Fruit fly (Drosophila melanogaster): ENCODE data around the gene Kcmf1.

Kcmf1 gene

DNA sequence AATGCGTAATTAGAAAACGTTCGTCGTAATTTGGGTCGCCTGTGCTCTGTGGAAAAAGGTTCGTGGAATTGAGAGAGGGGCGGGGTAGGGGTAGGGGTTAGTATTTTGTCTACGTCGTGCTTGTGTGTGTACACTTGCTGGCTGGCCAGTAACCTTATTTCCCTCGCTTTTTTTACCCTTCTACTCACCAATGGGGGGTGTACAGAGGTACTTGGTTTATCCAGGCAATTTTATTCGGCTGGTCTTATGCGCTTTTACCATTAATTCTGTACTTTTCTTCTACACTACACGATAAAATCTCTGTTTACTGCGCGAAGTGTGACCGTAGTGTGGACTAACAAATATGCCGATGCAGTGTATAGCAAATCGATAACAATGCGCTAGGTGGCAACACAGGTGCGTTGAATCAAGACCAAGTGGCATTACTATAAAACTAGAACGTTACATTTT lies 5.0 kb upstream of the Kcmf1 start, which contains the start of gene tgo (continued):
- TF ChIP-seq HLH4C (GFP tag; IDR thresholded peaks at IDR 0.05; ENCODE audit: partially characterized antibody) (peak; percentile 46), stc (GFP tag; IDR thresholded peaks at IDR 0.05) (no peak), CG30020 (tag; optimal IDR thresholded peaks at IDR 0.05) (peak; percentile 43), Ets65A (GFP tag) (no peak), ab (GFP tag; optimal IDR thresholded peaks at IDR 0.05) (no peak), stwl (tag; optimal IDR thresholded peaks at IDR 0.05) (peak; percentile 71), nmo (GFP tag; optimal IDR thresholded peaks at IDR 0.05) (peak; percentile 52), Vsx1 (GFP tag; optimal IDR thresholded peaks at IDR 0.05) (no peak), wdn (GFP tag; IDR thresholded peaks at IDR 0.05) (no peak), CG7987 (GFP tag; optimal IDR thresholded peaks at IDR 0.05) (peak; percentile 7), CG6654 (GFP tag; optimal IDR thresholded peaks at IDR 0.05) (no peak), E2f1 (GFP tag; IDR thresholded peaks at IDR 0.05) (no peak), Fer3 (tag; optimal IDR thresholded peaks at IDR 0.05) (no peak), crol (GFP tag; IDR thresholded peaks at IDR 0.05) (peak; percentile 98), bigmax (GFP tag; optimal IDR thresholded peaks at IDR 0.05) (no peak), CG6791 (GFP tag; IDR thresholded peaks at IDR 0.05; ENCODE audit: partially characterized antibody) (0 out of 3 replicates have a peak, but pooled peaks have one; percentile 55), HmgD (GFP tag; optimal IDR thresholded peaks at IDR 0.05) (peak; percentile 1), Sry-β (GFP tag; optimal IDR thresholded peaks at IDR 0.05) (no peak), CG14710 (tag; optimal IDR thresholded peaks at IDR 0.05) (peak; percentile 80), Bgb (GFP tag; IDR thresholded peaks at IDR 0.05; ENCODE audit: partially characterized antibody) (peak; percentile 31; the same call in 1 of the 2 replicates), kni (GFP tag; optimal IDR thresholded peaks at IDR 0.05) (peak; percentile 72), Abd-B (GFP tag; optimal IDR thresholded peaks at IDR 0.05) (peak; percentile 21), Ets97D (GFP tag; optimal IDR thresholded peaks at IDR 0.05) (peak; percentile 52), CG18764 (GFP tag; optimal IDR thresholded peaks at IDR 0.05) (peak; percentile 0), Rfx (GFP tag; IDR thresholded peaks at IDR 0.05) (peak; percentile 34; the same call in 1 of the 2 replicates), pita (GFP tag; optimal IDR thresholded peaks at IDR 0.05) (no peak), gcm (GFP tag; optimal IDR thresholded peaks at IDR 0.05) (peak; percentile 36), kay (GFP tag; optimal IDR thresholded peaks at IDR 0.05) (no peak), Dref (GFP tag; IDR thresholded peaks at IDR 0.05) (peak; percentile 89), phol (tag; optimal IDR thresholded peaks at IDR 0.05) (peak; percentile 63), br (optimal IDR thresholded peaks at IDR 0.05) (no peak), bbx (GFP tag; IDR thresholded peaks at IDR 0.05; ENCODE audit: partially characterized antibody) (peak; percentile 36; the same call in 1 of the 2 replicates), sug (tag; optimal IDR thresholded peaks at IDR 0.05) (peak; percentile 43), knrl (GFP tag; IDR thresholded peaks at IDR 0.05; ENCODE audit: partially characterized antibody) (peak; percentile 47; the same call in 1 of the 3 replicates), Nf-YB (GFP tag; optimal IDR thresholded peaks at IDR 0.05) (peak; percentile 12), Dp (GFP tag; optimal IDR thresholded peaks at IDR 0.05) (peak; percentile 61), grn (GFP tag; optimal IDR thresholded peaks at IDR 0.05) (peak; percentile 99), CG10274 (GFP tag; optimal IDR thresholded peaks at IDR 0.05) (no peak), CG17186 (GFP tag; optimal IDR thresholded peaks at IDR 0.05) (peak; percentile 78), Trl (optimal IDR thresholded peaks at IDR 0.05) (no peak), Trl (GFP tag; optimal IDR thresholded peaks at IDR 0.05) (no peak), CG9876 (GFP tag; optimal IDR thresholded peaks at IDR 0.05) (no peak), ssp (GFP tag; IDR thresholded peaks at IDR 0.05) (no peak), Sin3A (optimal IDR thresholded peaks at IDR 0.05) (peak; percentile 65), amos (GFP tag; IDR thresholded peaks at IDR 0.05; ENCODE audit: partially characterized antibody) (peak; percentile 62), CG12942 (GFP tag; optimal IDR thresholded peaks at IDR 0.05) (no peak), Sry-δ (GFP tag; optimal IDR thresholded peaks at IDR 0.05) (peak; percentile 60), CG2116 (GFP tag; optimal IDR thresholded peaks at IDR 0.05) (peak; percentile 65), chif (GFP tag; optimal IDR thresholded peaks at IDR 0.05) (no peak), Asciz (GFP tag; optimal IDR thresholded peaks at IDR 0.05) (no peak), Pdp1 (GFP tag; optimal IDR thresholded peaks at IDR 0.05) (peak in 1 of 2 experiments; percentile 53)
